Fruit fly (Drosophila melanogaster) Kc167 (cell line): ENCODE data around the gene MFS10.

ENCODE experiments used
- Myc ChIP-seq: fragments of >200 bp; optimal IDR thresholded peaks from 2 replicates; lab custom pipeline; 2017; ENCODE audit warnings: missing external identifiers
- Sin3A ChIP-seq: fragments of >200 bp; optimal IDR thresholded peaks from 2 replicates; lab custom pipeline; 2018; ENCODE audit warnings: missing external identifiers
- h ChIP-seq: fragments of >200 bp; optimal IDR thresholded peaks from 3 replicates; lab custom pipeline; 2018; ENCODE audit warnings: missing external identifiers
- insv ChIP-seq: fragments of >200 bp; optimal IDR thresholded peaks from 3 replicates; lab custom pipeline; 2018; ENCODE audit warnings: missing external identifiers
- psq ChIP-seq: fragments of >200 bp; optimal IDR thresholded peaks from 2 replicates; lab custom pipeline; 2017; ENCODE audit warnings: missing external identifiers
- ttk ChIP-seq: sonication (Bioruptor generic); optimal IDR thresholded peaks from 2 replicates; lab custom pipeline; 2017; ENCODE audit warnings: missing external identifiers

dm6 chrX:13114861-13115260 is 14.0 kb upstream of the MFS10 start, which contains the start of gene CG42237:
- no peak for TF ChIP-seq Sin3A (lab: Kevin White, UChicago)
- no peak for TF ChIP-seq h (lab: Kevin White, UChicago)
- TF ChIP-seq Myc (lab: Kevin White, UChicago) = no peak
- no peak for TF ChIP-seq insv (lab: Kevin White, UChicago)
- TF ChIP-seq psq (lab: Kevin White, UChicago) = no peak
- TF ChIP-seq ttk (lab: Kevin White, UChicago) = no peak
